Fruit fly (Drosophila melanogaster): ENCODE data around the gene Eip93F.

The Eip93F gene

dm6 chr3R:21941426-21941924 is 7.4 kb upstream of the Eip93F start (continued):
- TF ChIP-seq dl (GFP tag; optimal IDR thresholded peaks at IDR 0.05; ENCODE audit: insufficient read depth in 1 of 2, partially characterized antibody in 2 of 2) (no peak), CrebA (GFP tag; optimal IDR thresholded peaks at IDR 0.05; ENCODE audit: borderline replicate concordance) (peak; percentile 47), Vsx2 (GFP tag; optimal IDR thresholded peaks at IDR 0.05; ENCODE audit: partially characterized antibody) (no peak), CG9705 (GFP tag; optimal IDR thresholded peaks at IDR 0.05) (peak; percentile 66), Hr83 (GFP tag; optimal IDR thresholded peaks at IDR 0.05; ENCODE audit: poor library complexity, severe bottlenecking) (no peak), pan (optimal IDR thresholded peaks at IDR 0.05) (no peak), N (GFP tag; optimal IDR thresholded peaks at IDR 0.05) (no peak), sv (GFP tag; optimal IDR thresholded peaks at IDR 0.05) (no peak), dsf (GFP tag; optimal IDR thresholded peaks at IDR 0.05; ENCODE audit: borderline replicate concordance) (peak; percentile 21), h (GFP tag; optimal IDR thresholded peaks at IDR 0.05) (peak; percentile 87), Hr78 (GFP tag; optimal IDR thresholded peaks at IDR 0.05) (no peak), Dif (GFP tag; optimal IDR thresholded peaks at IDR 0.05; ENCODE audit: partially characterized antibody) (no peak), Abd-B (GFP tag; optimal IDR thresholded peaks at IDR 0.05) (no peak)

dm6 chr3R:21943982-21944627 is 4.8 kb upstream of the Eip93F start:
- TF ChIP-seq dl (GFP tag; optimal IDR thresholded peaks at IDR 0.05; ENCODE audit: insufficient read depth in 1 of 2, partially characterized antibody in 2 of 2) = no peak
- TF ChIP-seq dsf (GFP tag; optimal IDR thresholded peaks at IDR 0.05; ENCODE audit: borderline replicate concordance) = no peak
- TF ChIP-seq Dfd (GFP tag; optimal IDR thresholded peaks at IDR 0.05) = peak; percentile 88
- TF ChIP-seq Rel (GFP tag; optimal IDR thresholded peaks at IDR 0.05) = no peak
- peak; percentile 50 for TF ChIP-seq Rel (tag; optimal IDR thresholded peaks at IDR 0.05)
- no peak for TF ChIP-seq Mio (GFP tag; optimal IDR thresholded peaks at IDR 0.05)
- TF ChIP-seq Hnf4 (GFP tag; optimal IDR thresholded peaks at IDR 0.05) = peak; percentile 3
- peak; percentile 28 for TF ChIP-seq br (GFP tag; optimal IDR thresholded peaks at IDR 0.05)
- peak; percentile 38 for TF ChIP-seq psq (GFP tag; optimal IDR thresholded peaks at IDR 0.05)
- peak; percentile 21 for TF ChIP-seq rgr (GFP tag; optimal IDR thresholded peaks at IDR 0.05)
- no peak for TF ChIP-seq Dif (GFP tag; optimal IDR thresholded peaks at IDR 0.05; ENCODE audit: partially characterized antibody)
- no peak for TF ChIP-seq CG9705 (GFP tag; optimal IDR thresholded peaks at IDR 0.05)
- no peak for TF ChIP-seq sv (GFP tag; optimal IDR thresholded peaks at IDR 0.05)

dm6 chr3R:21944666-21945065 is 4.2 kb upstream of the Eip93F start:
- TF ChIP-seq brk (GFP tag; optimal IDR thresholded peaks at IDR 0.05) (no peak), usp (GFP tag; optimal IDR thresholded peaks at IDR 0.05) (no peak), dl (GFP tag; optimal IDR thresholded peaks at IDR 0.05; ENCODE audit: insufficient read depth in 1 of 2, partially characterized antibody in 2 of 2) (no peak), br (GFP tag; optimal IDR thresholded peaks at IDR 0.05) (no peak), CG32264 (GFP tag; optimal IDR thresholded peaks at IDR 0.05) (no peak), pan (optimal IDR thresholded peaks at IDR 0.05) (no peak), Hr83 (GFP tag; optimal IDR thresholded peaks at IDR 0.05; ENCODE audit: poor library complexity, severe bottlenecking) (no peak), Myc (optimal IDR thresholded peaks at IDR 0.05) (no peak)

dm6 chr3R:21945754-21946153 is 3.2 kb upstream of the Eip93F start:
- no peak for TF ChIP-seq fru (GFP tag; optimal IDR thresholded peaks at IDR 0.05)
- TF ChIP-seq Dif (GFP tag; optimal IDR thresholded peaks at IDR 0.05; ENCODE audit: partially characterized antibody) = no peak
- no peak for TF ChIP-seq pan (optimal IDR thresholded peaks at IDR 0.05)
- TF ChIP-seq woc (GFP tag; optimal IDR thresholded peaks at IDR 0.05) = no peak
- TF ChIP-seq Mio (GFP tag; optimal IDR thresholded peaks at IDR 0.05) = no peak
- TF ChIP-seq sv (GFP tag; optimal IDR thresholded peaks at IDR 0.05) = no peak
- no peak for TF ChIP-seq br (GFP tag; optimal IDR thresholded peaks at IDR 0.05)

- TF ChIP-seq dsf (GFP tag; optimal IDR thresholded peaks at IDR 0.05; ENCODE audit: borderline replicate concordance) = no peak
- no peak for TF ChIP-seq brk (GFP tag; optimal IDR thresholded peaks at IDR 0.05)
- no peak for TF ChIP-seq usp (GFP tag; optimal IDR thresholded peaks at IDR 0.05)
- no peak for TF ChIP-seq Jra (GFP tag; optimal IDR thresholded peaks at IDR 0.05)
These were observed 833 bp upstream of the Eip93F start for dm6 chr3R:21948081-21948480.

dm6 chr3R:21949561-21949862 is 598 bp downstream of the Eip93F start:
- TF ChIP-seq dl (GFP tag; optimal IDR thresholded peaks at IDR 0.05; ENCODE audit: insufficient read depth in 1 of 2, partially characterized antibody in 2 of 2) (no peak), tai (GFP tag; optimal IDR thresholded peaks at IDR 0.05) (peak; percentile 15)
